Fruit fly (Drosophila melanogaster) Kc167 (cell line): ENCODE data around the gene CG43999.

ENCODE experiments used
- Myc ChIP-seq: fragments of >200 bp; optimal IDR thresholded peaks from 2 replicates; lab custom pipeline; 2017; ENCODE audit warnings: missing external identifiers
- h ChIP-seq: fragments of >200 bp; optimal IDR thresholded peaks from 3 replicates; lab custom pipeline; 2018; ENCODE audit warnings: missing external identifiers
- insv ChIP-seq: fragments of >200 bp; optimal IDR thresholded peaks from 3 replicates; lab custom pipeline; 2018; ENCODE audit warnings: missing external identifiers
- psq ChIP-seq: fragments of >200 bp; optimal IDR thresholded peaks from 2 replicates; lab custom pipeline; 2017; ENCODE audit warnings: missing external identifiers
- ttk ChIP-seq: sonication (Bioruptor generic); optimal IDR thresholded peaks from 2 replicates; lab custom pipeline; 2017; ENCODE audit warnings: missing external identifiers

DNA sequence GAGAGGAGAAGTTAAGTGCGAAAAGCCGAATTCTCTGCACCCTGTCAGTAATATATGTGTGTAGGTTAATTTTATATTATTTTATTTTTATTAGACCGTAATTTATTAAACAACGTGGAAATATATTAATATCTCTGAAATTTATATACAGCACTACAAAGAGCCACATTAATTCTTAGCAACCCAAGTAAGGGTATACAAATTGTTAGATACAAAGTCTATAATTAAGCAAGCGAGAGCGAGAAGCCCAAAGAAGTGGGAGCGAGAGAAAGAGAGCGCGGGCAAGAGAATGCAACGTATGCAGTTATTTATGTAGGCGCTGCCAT lies 41.7 kb downstream of the CG43999 start:
- TF ChIP-seq h, result no peak
- no peak for TF ChIP-seq psq (lab: Kevin White, UChicago)
- no peak for TF ChIP-seq ttk (lab: Kevin White, UChicago)
- TF ChIP-seq insv, result no peak
- TF ChIP-seq Myc (lab: Kevin White, UChicago), result no peak
